Worm (Caenorhabditis elegans): ENCODE data around the gene dop-5.

dop-5 gene

DNA sequence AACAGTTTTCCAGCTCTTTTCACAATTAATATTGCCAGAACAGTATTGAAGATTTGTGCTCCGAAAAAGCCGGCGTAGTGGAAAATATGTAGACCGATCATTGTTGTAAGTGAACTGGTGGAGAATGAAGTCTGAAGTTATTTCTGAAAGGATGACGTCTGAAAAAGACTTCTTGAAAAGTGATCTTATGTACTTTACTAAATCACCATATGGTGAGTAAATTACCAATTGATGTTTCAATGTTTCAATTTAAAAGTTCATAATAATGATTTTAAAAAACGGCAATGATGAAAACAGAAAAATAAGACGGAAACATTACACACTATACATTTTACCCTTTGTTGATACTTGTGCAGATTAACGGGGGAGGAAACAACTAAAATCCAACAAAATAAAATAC is 42.3 kb downstream of the dop-5 start, which contains the start of gene str-141:
str-141 (minus strand) TSS at position 101 of the 400 bp plus-strand sequence.
- no peak for TF ChIP-seq unc-62 (GFP tag; optimal IDR thresholded peaks at IDR 0.05)
- TF ChIP-seq nhr-11 (tag; optimal IDR thresholded peaks at IDR 0.05), result no peak
- TF ChIP-seq mdl-1 (tag; optimal IDR thresholded peaks at IDR 0.05), result no peak
- TF ChIP-seq elt-1 (tag; optimal IDR thresholded peaks at IDR 0.05), result no peak
- TF ChIP-seq F13H6.1 (tag; optimal IDR thresholded peaks at IDR 0.05), result no peak
- no peak for TF ChIP-seq lin-39 (tag; optimal IDR thresholded peaks at IDR 0.05)
- no peak for TF ChIP-seq nhr-129 (tag; optimal IDR thresholded peaks at IDR 0.05)
- no peak for TF ChIP-seq nhr-21 (tag; optimal IDR thresholded peaks at IDR 0.05)
- TF ChIP-seq elt-3 (tag; optimal IDR thresholded peaks at IDR 0.05), result no peak
- no peak for TF ChIP-seq lin-11 (tag; optimal IDR thresholded peaks at IDR 0.05)
- no peak for TF ChIP-seq ama-1 (optimal IDR thresholded peaks at IDR 0.05)
- no peak for TF ChIP-seq lsy-2 (tag; optimal IDR thresholded peaks at IDR 0.05)
- no peak for TF ChIP-seq nhr-23 (tag; optimal IDR thresholded peaks at IDR 0.05)
- TF ChIP-seq mab-5 (tag; optimal IDR thresholded peaks at IDR 0.05), result no peak
- no peak for TF ChIP-seq C34F6.9 (tag; optimal IDR thresholded peaks at IDR 0.05)
- TF ChIP-seq nhr-12 (tag; optimal IDR thresholded peaks at IDR 0.05), result no peak
- TF ChIP-seq crh-2 (tag; optimal IDR thresholded peaks at IDR 0.05), result no peak
- no peak for TF ChIP-seq nhr-10 (tag; optimal IDR thresholded peaks at IDR 0.05)

DNA sequence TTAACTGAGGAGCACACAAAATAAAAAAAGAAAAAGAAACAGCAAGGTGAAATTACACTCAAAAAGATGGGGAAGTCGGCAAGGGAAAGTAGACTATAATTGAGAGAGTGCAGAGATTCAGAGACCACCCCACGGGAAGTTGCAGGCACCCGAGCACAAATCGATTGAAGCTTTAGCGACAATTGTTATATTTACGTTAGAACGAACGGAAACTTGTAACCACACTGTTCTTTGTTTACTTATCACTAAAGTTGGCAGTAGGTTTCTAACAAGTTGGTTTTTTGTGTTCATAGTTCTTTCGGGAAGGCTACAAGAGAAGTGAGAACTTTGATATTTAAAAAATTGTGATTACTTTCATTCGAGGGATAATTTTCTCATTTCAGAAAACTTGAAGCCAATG is 44.3 kb downstream of the dop-5 start, which contains the start of gene F47G9.4:
F47G9.4 (minus strand) TSS at position 98 of the 400 bp plus-strand sequence.
- no peak for TF ChIP-seq elt-1 (tag; optimal IDR thresholded peaks at IDR 0.05)
- TF ChIP-seq lin-39 (tag; optimal IDR thresholded peaks at IDR 0.05), result no peak
- TF ChIP-seq F13H6.1 (tag; optimal IDR thresholded peaks at IDR 0.05), result peak; percentile 50
- peak; percentile 8 for TF ChIP-seq nhr-129 (tag; optimal IDR thresholded peaks at IDR 0.05)
- no peak for TF ChIP-seq zag-1 (tag; optimal IDR thresholded peaks at IDR 0.05)
- no peak for TF ChIP-seq gmeb-1 (tag; optimal IDR thresholded peaks at IDR 0.05)

ce11 chrV:11320860-11321259 is 45.2 kb downstream of the dop-5 start:
- no peak for TF ChIP-seq nhr-25 (tag; optimal IDR thresholded peaks at IDR 0.05)
- no peak for TF ChIP-seq F13H6.1 (tag; optimal IDR thresholded peaks at IDR 0.05)
- no peak for TF ChIP-seq snpc-4 (tag; optimal IDR thresholded peaks at IDR 0.05)

DNA sequence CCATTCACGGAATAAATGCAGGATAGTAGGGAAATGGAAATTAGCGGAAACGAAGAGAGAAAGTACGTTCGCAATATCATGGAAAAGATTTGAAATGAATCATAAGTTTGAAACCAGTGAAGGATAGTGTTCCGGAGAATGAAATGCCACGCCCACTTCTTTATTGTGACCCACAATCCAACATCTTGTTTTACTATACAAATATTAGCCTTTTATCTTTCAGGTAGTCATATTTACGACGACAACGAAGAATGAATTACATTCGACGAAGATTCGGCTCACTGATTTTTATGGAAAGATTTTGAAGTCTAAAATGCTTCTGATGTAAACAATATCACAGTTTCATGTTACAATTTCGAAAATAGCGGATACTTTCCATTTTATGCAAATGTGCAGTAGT is 49.2 kb downstream of the dop-5 start, which contains the start of gene cutl-18:
cutl-18 (minus strand) TSS at position 101 of the 400 bp plus-strand sequence.
- TF ChIP-seq elt-3 (tag; optimal IDR thresholded peaks at IDR 0.05) (no peak), ztf-4 (tag; optimal IDR thresholded peaks at IDR 0.05) (no peak), egl-27 (tag; optimal IDR thresholded peaks at IDR 0.05) (no peak), Y55F3AM.14 (GFP tag; optimal IDR thresholded peaks at IDR 0.05) (no peak), snpc-4 (tag; optimal IDR thresholded peaks at IDR 0.05) (no peak), lin-13 (GFP tag; optimal IDR thresholded peaks at IDR 0.05) (no peak), sma-3 (GFP tag; optimal IDR thresholded peaks at IDR 0.05) (no peak), peb-1 (tag; optimal IDR thresholded peaks at IDR 0.05) (no peak), nhr-25 (tag; optimal IDR thresholded peaks at IDR 0.05) (no peak), fos-1 (tag; optimal IDR thresholded peaks at IDR 0.05) (no peak), alr-1 (tag; optimal IDR thresholded peaks at IDR 0.05) (no peak), skn-1 (tag; optimal IDR thresholded peaks at IDR 0.05) (no peak), nhr-129 (tag; optimal IDR thresholded peaks at IDR 0.05) (no peak), unc-62 (GFP tag; optimal IDR thresholded peaks at IDR 0.05) (no peak), dmd-4 (tag; optimal IDR thresholded peaks at IDR 0.05) (no peak), ama-1 (optimal IDR thresholded peaks at IDR 0.05) (no peak), nhr-21 (tag; optimal IDR thresholded peaks at IDR 0.05) (no peak)

- TF ChIP-seq crh-2 (tag; optimal IDR thresholded peaks at IDR 0.05) (peak; percentile 91), ceh-82 (tag; optimal IDR thresholded peaks at IDR 0.05) (peak; percentile 40), nhr-25 (tag; optimal IDR thresholded peaks at IDR 0.05) (peak; percentile 79), snpc-4 (tag; optimal IDR thresholded peaks at IDR 0.05) (peak; percentile 59), skn-1 (tag; optimal IDR thresholded peaks at IDR 0.05) (no peak), F13H6.1 (tag; optimal IDR thresholded peaks at IDR 0.05) (peak; percentile 92), mab-5 (tag; optimal IDR thresholded peaks at IDR 0.05) (peak; percentile 53), peb-1 (tag; optimal IDR thresholded peaks at IDR 0.05) (no peak), unc-55 (GFP tag; optimal IDR thresholded peaks at IDR 0.05) (no peak), nhr-21 (tag; optimal IDR thresholded peaks at IDR 0.05) (peak; percentile 76), ztf-11 (tag; optimal IDR thresholded peaks at IDR 0.05) (peak; percentile 21), lin-39 (tag; optimal IDR thresholded peaks at IDR 0.05) (no peak), ama-1 (optimal IDR thresholded peaks at IDR 0.05) (no peak), elt-3 (tag; optimal IDR thresholded peaks at IDR 0.05) (peak; percentile 23), nhr-23 (tag; optimal IDR thresholded peaks at IDR 0.05) (no peak), nhr-77 (tag; optimal IDR thresholded peaks at IDR 0.05) (no peak), dmd-4 (tag; optimal IDR thresholded peaks at IDR 0.05) (no peak), ZK546.5 (tag; optimal IDR thresholded peaks at IDR 0.05) (no peak), sma-3 (GFP tag; optimal IDR thresholded peaks at IDR 0.05) (peak; percentile 81), nhr-237 (tag; optimal IDR thresholded peaks at IDR 0.05) (no peak), mdl-1 (tag; optimal IDR thresholded peaks at IDR 0.05) (peak in 1 of 2 experiments; percentile 6), lin-11 (tag; optimal IDR thresholded peaks at IDR 0.05) (peak; percentile 84), C34F6.9 (tag; optimal IDR thresholded peaks at IDR 0.05) (peak; percentile 46), nhr-129 (tag; optimal IDR thresholded peaks at IDR 0.05) (peak; percentile 92), sma-9 (GFP tag; optimal IDR thresholded peaks at IDR 0.05) (peak; percentile 82), sma-9 (tag; optimal IDR thresholded peaks at IDR 0.05) (no peak), unc-62 (GFP tag; optimal IDR thresholded peaks at IDR 0.05) (no peak), nhr-6 (tag; optimal IDR thresholded peaks at IDR 0.05) (no peak), Y55F3AM.14 (GFP tag; optimal IDR thresholded peaks at IDR 0.05) (peak; percentile 85)
Observed at ce11 chrV:11314025-11314880, 51.8 kb downstream of the dop-5 start.
